Worm (Caenorhabditis elegans) whole organism, L4/young adult: Measurements from ENCODE around the gene R05D3.9.
"Not testable (repeated sequence)": the region's sequence is repeated elsewhere in the genome, so short reads cannot be mapped to it uniquely, and the experiment has no call there.

Source experiments
- dao-5 ChIP-seq: sonication (generic microtip); optimal IDR thresholded peaks from 2 replicates; lab custom pipeline; 2016; ENCODE audit warnings: missing genotype, missing genetic modification characterization, moderate library complexity, missing compliant biosample characterization
- him-1 ChIP-seq: sonication (generic microtip); optimal IDR thresholded peaks from 2 replicates; lab custom pipeline; 2016; ENCODE audit warnings: missing genotype, missing genetic modification reagents, missing genetic modification characterization, missing compliant biosample characterization

DNA sequence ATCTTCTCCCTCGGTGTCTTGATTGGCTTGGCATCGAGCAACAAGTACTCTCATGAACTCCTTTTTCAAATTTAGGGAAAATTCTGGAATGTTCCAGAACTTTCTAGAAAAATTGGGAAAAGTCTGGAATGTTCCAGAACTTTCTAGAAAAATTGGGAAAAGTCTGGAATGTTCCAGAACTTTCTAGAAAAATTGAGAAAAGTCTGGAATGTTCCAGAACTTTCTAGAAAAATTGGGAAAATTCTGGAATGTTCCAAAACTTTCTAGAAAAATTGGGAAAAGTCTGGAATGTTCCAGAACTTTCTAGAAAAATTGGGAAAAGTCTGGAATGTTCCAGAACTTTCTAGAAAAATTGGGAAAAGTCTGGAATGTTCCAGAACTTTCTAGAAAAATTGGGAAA is 24.2 kb downstream of the R05D3.9 start, which contains the start of gene ZC262.7:
- TF ChIP-seq him-1, dao-5: not testable (repeated sequence)
